Worm (Caenorhabditis elegans): ENCODE results near the gene set-17.

The set-17 gene

ce11 chrII:8947391-8947790 lies 7.1 kb upstream of the set-17 start, which contains the start of gene cutl-15:
cutl-15 (minus strand) TSS chrII:8947688.
- no peak for TF ChIP-seq unc-62 (GFP tag; optimal IDR thresholded peaks at IDR 0.05)

ce11 chrII:8945167-8945566 lies 4.9 kb upstream of the set-17 start:
- TF ChIP-seq unc-62 (GFP tag; optimal IDR thresholded peaks at IDR 0.05) = no peak

- TF ChIP-seq unc-62 (GFP tag; optimal IDR thresholded peaks at IDR 0.05) = no peak
These were observed 1.2 kb downstream of the set-17 start for ce11 chrII:8938907-8939622.

- TF ChIP-seq unc-62 (GFP tag; optimal IDR thresholded peaks at IDR 0.05) = no peak
These were observed 6.4 kb downstream of the set-17 start, which contains the start of gene T21B10.3 for ce11 chrII:8933693-8934432. T21B10.3 (plus strand) TSS chrII:8934382.

ce11 chrII:8932392-8932791 lies 7.9 kb downstream of the set-17 start:
- TF ChIP-seq unc-62 (GFP tag; optimal IDR thresholded peaks at IDR 0.05) = no peak

- TF ChIP-seq unc-62 (GFP tag; optimal IDR thresholded peaks at IDR 0.05) = no peak
These were observed 8.7 kb downstream of the set-17 start for ce11 chrII:8931405-8932149.

- TF ChIP-seq unc-62 (GFP tag; optimal IDR thresholded peaks at IDR 0.05) = no peak
These were observed 9.5 kb downstream of the set-17 start, which contains the start of gene enol-1 for ce11 chrII:8930763-8931162. enol-1 (plus strand) TSS chrII:8930997.

ce11 chrII:8929771-8930170 lies 10.5 kb downstream of the set-17 start, which contains the start of gene mrpl-50:
mrpl-50 (plus strand) TSS chrII:8929841.
- TF ChIP-seq unc-62 (GFP tag; optimal IDR thresholded peaks at IDR 0.05) = no peak

ce11 chrII:8927253-8927791 lies 13.0 kb downstream of the set-17 start, which contains the start of gene cct-2:
cct-2 (plus strand) TSS chrII:8927741.
- TF ChIP-seq unc-62 (GFP tag; optimal IDR thresholded peaks at IDR 0.05) = no peak

- no peak for TF ChIP-seq unc-62 (GFP tag; optimal IDR thresholded peaks at IDR 0.05)
These were observed 13.8 kb downstream of the set-17 start, which contains the start of gene B0457.2 for ce11 chrII:8926451-8926850. B0457.2 (minus strand) TSS chrII:8926551.

- no peak for TF ChIP-seq unc-62 (GFP tag; optimal IDR thresholded peaks at IDR 0.05)
These were observed 17.1 kb downstream of the set-17 start for ce11 chrII:8923187-8923586.

- no peak for TF ChIP-seq unc-62 (GFP tag; optimal IDR thresholded peaks at IDR 0.05)
These were observed 18.1 kb downstream of the set-17 start, which contains the start of gene B0457.6 for ce11 chrII:8922140-8922539. B0457.6 (plus strand) TSS chrII:8922423.

- no peak for TF ChIP-seq unc-62 (GFP tag; optimal IDR thresholded peaks at IDR 0.05)
These were observed 18.8 kb downstream of the set-17 start for ce11 chrII:8921456-8921855.

- TF ChIP-seq unc-62 (GFP tag; optimal IDR thresholded peaks at IDR 0.05) = no peak
These were observed 19.3 kb downstream of the set-17 start for ce11 chrII:8920955-8921354.

- TF ChIP-seq unc-62 (GFP tag; optimal IDR thresholded peaks at IDR 0.05) = no peak
These were observed 20.0 kb downstream of the set-17 start for ce11 chrII:8920315-8920714.

ce11 chrII:8917339-8917738 lies 22.9 kb downstream of the set-17 start:
- TF ChIP-seq unc-62 (GFP tag; optimal IDR thresholded peaks at IDR 0.05) = no peak
